Worm (Caenorhabditis elegans) whole organism, L3 larva: Measurements from ENCODE around the gene best-18.

Source experiments
- ceh-16 ChIP-seq: sonication (generic microtip); optimal IDR thresholded peaks from 2 replicates; lab custom pipeline; 2017; ENCODE audit warnings: missing biosample characterization, missing genetic modification characterization
- fkh-10 ChIP-seq: sonication (generic microtip); optimal IDR thresholded peaks from 2 replicates; lab custom pipeline; 2017; ENCODE audit warnings: missing biosample characterization, missing genetic modification reagents, missing genetic modification characterization
- pqm-1 ChIP-seq: fragments of 150-350 bp; optimal IDR thresholded peaks from 2 replicates; lab custom pipeline; 2017; ENCODE audit warnings: missing biosample characterization, missing genetic modification characterization, inconsistent platforms

ce11 chrIII:10197416-10197815 is 14.8 kb upstream of the best-18 start, which contains the start of gene dod-6:
- TF ChIP-seq pqm-1 (tag; lab: Kevin White, UChicago) = no peak
- TF ChIP-seq ceh-16 = no peak
- no peak for TF ChIP-seq fkh-10 (GFP tag; lab: Kevin White, UChicago)
